Fruit fly (Drosophila melanogaster): Measurements from ENCODE around the gene Prosalpha4.

DNA sequence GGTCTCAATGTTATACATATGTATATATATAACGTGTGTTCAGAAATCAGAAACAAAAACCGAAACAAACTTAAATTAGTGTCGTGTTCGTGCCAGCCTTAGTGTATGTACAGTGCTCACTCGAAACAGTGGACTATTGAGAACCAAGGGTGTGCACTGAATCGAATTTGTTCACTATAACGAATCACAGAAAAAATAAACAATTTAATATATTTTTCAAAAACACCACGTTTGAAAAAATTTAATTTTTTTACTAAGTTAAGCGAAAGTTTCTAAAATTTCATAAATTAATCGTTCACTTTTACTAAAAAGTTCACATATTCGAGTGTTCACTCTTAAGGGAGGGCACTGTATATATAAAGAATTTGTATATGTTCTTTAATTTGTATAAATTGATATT, 9.1 kb downstream of the Prosalpha4 start:
- TF ChIP-seq pho (GFP tag; optimal IDR thresholded peaks at IDR 0.05) (no peak), ato (GFP tag; IDR thresholded peaks at IDR 0.05; ENCODE audit: partially characterized antibody) (no peak), Stat92E (GFP tag; optimal IDR thresholded peaks at IDR 0.05) (no peak), Abd-B (GFP tag; optimal IDR thresholded peaks at IDR 0.05) (no peak), CG17361 (GFP tag; IDR thresholded peaks at IDR 0.05) (0 out of 3 replicates have a peak, but pooled peaks have one; percentile 33), crc (GFP tag; optimal IDR thresholded peaks at IDR 0.05) (no peak), CG16779 (GFP tag; IDR thresholded peaks at IDR 0.05) (no peak), CG2889 (GFP tag; IDR thresholded peaks at IDR 0.05) (no peak), CG17612 (GFP tag; IDR thresholded peaks at IDR 0.05) (no peak)
